Fruit fly (Drosophila melanogaster) whole organism, embryonic: Measurements from ENCODE around the gene SelT.

Experiments used
- Atf3 ChIP-seq: fragments of 200-800 bp; sonication (Bioruptor generic); optimal IDR thresholded peaks from 3 replicates; lab custom pipeline; 2016; ENCODE audit warnings: missing biosample characterization, missing genetic modification characterization
- C15 ChIP-seq: fragments of 200-800 bp; sonication (Bioruptor generic); IDR thresholded peaks from 3 replicates; pipeline ENCODE4 v1.3.6; 2022; ENCODE audit warnings: missing biosample characterization, missing genetic modification characterization
- CG1024 ChIP-seq: fragments of 200-800 bp; sonication (Bioruptor generic); IDR thresholded peaks from 2 replicates; pipeline ENCODE4 v1.3.6; 2022; ENCODE audit warnings: missing biosample characterization, missing genetic modification characterization
- CG10267 ChIP-seq: fragments of 200-800 bp; sonication (Bioruptor generic); optimal IDR thresholded peaks from 2 replicates; lab custom pipeline; 2018; ENCODE audit warnings: missing biosample characterization, mild to moderate bottlenecking, missing genetic modification characterization, moderate library complexity
- CG11247 ChIP-seq: fragments of 200-800 bp; sonication (Bioruptor generic); IDR thresholded peaks from 2 replicates; pipeline ENCODE4 v1.3.6; 2022; ENCODE audit warnings: missing biosample characterization, missing genetic modification characterization
- CG11723 ChIP-seq: fragments of 200-800 bp; sonication (Bioruptor generic); optimal IDR thresholded peaks from 2 replicates; lab custom pipeline; 2017; ENCODE audit warnings: missing biosample characterization, mild to moderate bottlenecking, missing genetic modification characterization
- CG12744 ChIP-seq: fragments of 200-800 bp; sonication (Bioruptor generic); optimal IDR thresholded peaks from 2 replicates; lab custom pipeline; 2016; ENCODE audit warnings: missing biosample characterization, missing genetic modification characterization
- CG12769 ChIP-seq: fragments of 200-800 bp; sonication (Bioruptor generic); optimal IDR thresholded peaks from 2 replicates; lab custom pipeline; 2019; ENCODE audit warnings: missing biosample characterization, mild to moderate bottlenecking, missing genetic modification characterization, moderate library complexity
- CG1529 ChIP-seq: fragments of 200-800 bp; sonication (Bioruptor generic); optimal IDR thresholded peaks from 3 replicates; lab custom pipeline; 2018; ENCODE audit warnings: missing biosample characterization, missing genetic modification characterization
- CG16779 ChIP-seq: fragments of 200-800 bp; sonication (Bioruptor generic); IDR thresholded peaks from 2 replicates; pipeline ENCODE4 v1.3.6; 2022; ENCODE audit warnings: missing biosample characterization, missing genetic modification characterization
- CG16863 ChIP-seq: fragments of 200-800 bp; sonication (Bioruptor generic); optimal IDR thresholded peaks from 3 replicates; lab custom pipeline; 2016; ENCODE audit warnings: missing biosample characterization, missing genetic modification characterization
- CG17612 ChIP-seq: fragments of 200-800 bp; sonication (Bioruptor generic); IDR thresholded peaks from 2 replicates; pipeline ENCODE4 v1.3.6; 2022; ENCODE audit warnings: missing biosample characterization, missing genetic modification characterization
- CG1832 ChIP-seq: fragments of 200-800 bp; sonication (Bioruptor generic); optimal IDR thresholded peaks from 2 replicates; lab custom pipeline; 2017; ENCODE audit warnings: missing biosample characterization, mild to moderate bottlenecking, missing genetic modification characterization, inconsistent platforms
- CG31365 ChIP-seq: fragments of 200-800 bp; sonication (Bioruptor generic); optimal IDR thresholded peaks from 2 replicates; lab custom pipeline; 2018; ENCODE audit warnings: missing biosample characterization, mild to moderate bottlenecking, missing genetic modification characterization
- CG3838 ChIP-seq: fragments of 200-800 bp; sonication (Bioruptor generic); optimal IDR thresholded peaks from 3 replicates; lab custom pipeline; 2016; ENCODE audit warnings: missing biosample characterization, missing genetic modification characterization
- CG4424 ChIP-seq: fragments of 200-800 bp; sonication (Bioruptor generic); optimal IDR thresholded peaks from 3 replicates; lab custom pipeline; 2016; ENCODE audit warnings: missing biosample characterization, missing genetic modification characterization
- CG4854 ChIP-seq: fragments of 200-800 bp; sonication (Bioruptor generic); optimal IDR thresholded peaks from 2 replicates; lab custom pipeline; 2016; ENCODE audit warnings: missing biosample characterization, missing genetic modification characterization, inconsistent platforms
- CG6175 ChIP-seq: fragments of 200-800 bp; sonication (Bioruptor generic); IDR thresholded peaks from 3 replicates; pipeline ENCODE4 v1.3.6; 2022; ENCODE audit warnings: missing biosample characterization, missing genetic modification characterization
- CG6654 ChIP-seq: fragments of 200-800 bp; sonication (Bioruptor generic); optimal IDR thresholded peaks from 2 replicates; lab custom pipeline; 2017; ENCODE audit warnings: missing biosample characterization, mild to moderate bottlenecking, missing genetic modification characterization
- CG8290 ChIP-seq, 3 experiments: fragments of 200-800 bp; sonication (Bioruptor generic); optimal IDR thresholded peaks; 2 replicates each; lab custom pipeline; 2016 to 2019; ENCODE audit warnings: missing biosample characterization in 3 of 3, missing genetic modification characterization in 3 of 3, mild to moderate bottlenecking in 2 of 3, moderate library complexity in 1 of 3
- CG8765 ChIP-seq: fragments of 200-800 bp; sonication (Bioruptor generic); IDR thresholded peaks from 2 replicates; pipeline ENCODE4 v1.3.6; 2022; ENCODE audit warnings: missing biosample characterization, missing genetic modification characterization
- CG9932 ChIP-seq: fragments of 200-800 bp; sonication (Bioruptor generic); IDR thresholded peaks from 2 replicates; pipeline ENCODE4 v1.3.6; 2022; ENCODE audit warnings: missing biosample characterization, missing genetic modification characterization
- Dip2 ChIP-seq: fragments of 200-800 bp; sonication (Bioruptor generic); IDR thresholded peaks from 2 replicates; pipeline ENCODE4 v1.3.6; 2022; ENCODE audit warnings: missing biosample characterization, missing genetic modification characterization
- Ets65A ChIP-seq: fragments of 200-800 bp; sonication (Bioruptor generic); peaks from one replicate; lab custom pipeline; 2016; ENCODE audit warnings: missing biosample characterization, missing genetic modification characterization
- Gug ChIP-seq: fragments of 200-800 bp; sonication (Bioruptor generic); IDR thresholded peaks from 4 replicates; pipeline ENCODE4 v1.3.6; 2022; ENCODE audit warnings: missing biosample characterization, missing genetic modification characterization
- HLHmδ ChIP-seq: fragments of 200-800 bp; sonication (Bioruptor generic); optimal IDR thresholded peaks from 2 replicates; lab custom pipeline; 2018; ENCODE audit warnings: missing biosample characterization, mild to moderate bottlenecking, missing genetic modification characterization, moderate library complexity
- Hr3 ChIP-seq: fragments of 200-800 bp; sonication (Bioruptor generic); optimal IDR thresholded peaks from 3 replicates; lab custom pipeline; 2016; ENCODE audit warnings: missing biosample characterization, missing genetic modification characterization
- Hr51 ChIP-seq, 2 experiments: fragments of 200-800 bp; sonication (Bioruptor generic); optimal IDR thresholded peaks; 2 replicates in 1 of 2; 3 replicates in 1 of 2; lab custom pipeline; 2016 to 2018; ENCODE audit warnings: missing biosample characterization in 2 of 2, missing genetic modification characterization in 2 of 2, mild to moderate bottlenecking in 1 of 2, moderate library complexity in 1 of 2
- Opbp ChIP-seq: fragments of 200-800 bp; sonication (Bioruptor generic); IDR thresholded peaks from 3 replicates; pipeline ENCODE4 v1.3.6; 2022; ENCODE audit warnings: missing biosample characterization, missing genetic modification characterization; ENCODE audit not compliant: partially characterized antibody
- Pdp1 ChIP-seq, 2 experiments: fragments of 200-800 bp; sonication (Bioruptor generic); optimal IDR thresholded peaks; 3 replicates each; lab custom pipeline; 2016; ENCODE audit warnings: missing biosample characterization in 2 of 2, missing genetic modification characterization in 2 of 2, mild to moderate bottlenecking in 1 of 2, moderate library complexity in 1 of 2
- Spps ChIP-seq: fragments of 200-800 bp; sonication (Bioruptor generic); optimal IDR thresholded peaks from 2 replicates; lab custom pipeline; 2018; ENCODE audit warnings: missing biosample characterization, mild to moderate bottlenecking, missing genetic modification characterization
- Sry-δ ChIP-seq: fragments of 200-800 bp; sonication (Bioruptor generic); optimal IDR thresholded peaks from 2 replicates; lab custom pipeline; 2016; ENCODE audit warnings: missing biosample characterization, missing genetic modification characterization
- TFAM ChIP-seq: fragments of 200-800 bp; sonication (Bioruptor generic); optimal IDR thresholded peaks from 2 replicates; lab custom pipeline; 2017; ENCODE audit warnings: missing biosample characterization, missing genetic modification characterization, inconsistent platforms
- chn ChIP-seq: fragments of 200-800 bp; sonication (Bioruptor generic); optimal IDR thresholded peaks from 2 replicates; lab custom pipeline; 2016; ENCODE audit warnings: missing biosample characterization, missing genetic modification characterization
- corto ChIP-seq: fragments of 200-800 bp; sonication (Bioruptor generic); optimal IDR thresholded peaks from 2 replicates; lab custom pipeline; 2016; ENCODE audit warnings: missing biosample characterization, mild to moderate bottlenecking, missing genetic modification characterization, moderate library complexity
- crc ChIP-seq: fragments of 200-800 bp; sonication (Bioruptor generic); optimal IDR thresholded peaks from 2 replicates; lab custom pipeline; 2016; ENCODE audit warnings: missing biosample characterization, missing genetic modification characterization
- dmrt99B ChIP-seq: fragments of 200-800 bp; sonication (Bioruptor generic); optimal IDR thresholded peaks from 2 replicates; lab custom pipeline; 2018; ENCODE audit warnings: missing biosample characterization, mild to moderate bottlenecking, missing genetic modification characterization, moderate library complexity
- fd96Cb ChIP-seq: fragments of 200-800 bp; sonication (Bioruptor generic); optimal IDR thresholded peaks from 2 replicates; lab custom pipeline; 2018; ENCODE audit warnings: missing biosample characterization, mild to moderate bottlenecking, missing genetic modification characterization, moderate library complexity
- fru ChIP-seq: fragments of >200 bp; optimal IDR thresholded peaks from 2 replicates; lab custom pipeline; 2017
- grau ChIP-seq: fragments of 200-800 bp; optimal IDR thresholded peaks from 3 replicates; lab custom pipeline; 2019; ENCODE audit warnings: missing biosample characterization, mild to moderate bottlenecking, missing genetic modification characterization, moderate library complexity
- gsb ChIP-seq: fragments of 200-800 bp; sonication (Bioruptor generic); IDR thresholded peaks from 2 replicates; pipeline ENCODE4 v1.3.6; 2022; ENCODE audit warnings: missing biosample characterization, missing genetic modification characterization
- h ChIP-seq: fragments of >200 bp; optimal IDR thresholded peaks from 2 replicates; lab custom pipeline; 2017
- insv ChIP-seq, 2 experiments: fragments of 200-800 bp; sonication (Bioruptor generic); optimal IDR thresholded peaks; 3 replicates each; lab custom pipeline; 2016 to 2018; ENCODE audit warnings: missing biosample characterization in 2 of 2, missing genetic modification characterization in 2 of 2
- nau ChIP-seq: fragments of 200-800 bp; sonication (Bioruptor generic); optimal IDR thresholded peaks from 3 replicates; lab custom pipeline; 2017; ENCODE audit warnings: missing biosample characterization, mild to moderate bottlenecking, missing genetic modification characterization, missing genetic modification reagents
- pzg ChIP-seq: fragments of 200-800 bp; sonication (Bioruptor generic); optimal IDR thresholded peaks from 3 replicates; lab custom pipeline; 2018; ENCODE audit warnings: missing biosample characterization, mild to moderate bottlenecking, missing genetic modification characterization, moderate library complexity
- sisA ChIP-seq: fragments of 200-800 bp; sonication (Bioruptor generic); IDR thresholded peaks from 2 replicates; pipeline ENCODE4 v1.3.6; 2022; ENCODE audit warnings: missing biosample characterization, missing genetic modification characterization
- sr ChIP-seq: fragments of 200-800 bp; sonication (Bioruptor generic); IDR thresholded peaks from 3 replicates; pipeline ENCODE4 v1.3.6; 2022; ENCODE audit warnings: missing biosample characterization, missing genetic modification characterization
- trem ChIP-seq: fragments of 200-800 bp; optimal IDR thresholded peaks from 3 replicates; lab custom pipeline; 2019; ENCODE audit warnings: missing biosample characterization, mild to moderate bottlenecking, missing genetic modification characterization, moderate library complexity
- zen2 ChIP-seq: fragments of 200-800 bp; sonication (Bioruptor generic); IDR thresholded peaks from 3 replicates; pipeline ENCODE4 v1.3.6; 2022; ENCODE audit warnings: missing biosample characterization, missing genetic modification characterization; ENCODE audit not compliant: partially characterized antibody
- zf30C ChIP-seq: fragments of 200-800 bp; sonication (Bioruptor generic); optimal IDR thresholded peaks from 3 replicates; lab custom pipeline; 2018; ENCODE audit warnings: missing biosample characterization, mild to moderate bottlenecking, missing genetic modification characterization

The SelT gene

dm6 chr2L:5000287-5000871 is 10.3 kb upstream of the SelT start (continued):
- TF ChIP-seq Hr51 (GFP tag; optimal IDR thresholded peaks at IDR 0.05; lab: Kevin White, UChicago) (peak; percentile 23 to 87), Atf3 (peak; percentile 44), fru (no peak), insv (GFP tag; optimal IDR thresholded peaks at IDR 0.05; lab: Kevin White, UChicago) (peak in 1 of 2 experiments; percentile 47), sisA (GFP tag; lab: Robert Waterston, UW) (peak; percentile 82), CG10267 (tag; lab: Kevin White, UChicago) (peak; percentile 83), CG1832 (GFP tag; lab: Kevin White, UChicago) (no peak), CG12744 (peak; percentile 75), CG8765 (GFP tag; lab: Robert Waterston, UW) (peak; percentile 71), CG17612 (GFP tag; lab: Robert Waterston, UW) (peak; percentile 40; the same call in 1 of the 2 replicates), HLHmδ (no peak), crc (GFP tag; lab: Kevin White, UChicago) (peak; percentile 59), CG4854 (GFP tag; lab: Kevin White, UChicago) (peak; percentile 49), pzg (no peak), CG6654 (GFP tag; lab: Kevin White, UChicago) (peak; percentile 54), sr (GFP tag; lab: Robert Waterston, UW) (peak; percentile 41; the same call in 2 of the 3 replicates), Ets65A (GFP tag; lab: Kevin White, UChicago) (peak; percentile 93), chn (peak; percentile 79), TFAM (GFP tag; lab: Kevin White, UChicago) (peak; percentile 6), Hr3 (GFP tag; lab: Kevin White, UChicago) (peak; percentile 68), CG11247 (peak; percentile 59), CG1024 (0 out of 2 replicates have a peak, but pooled peaks have one; percentile 22), CG3838 (GFP tag; lab: Kevin White, UChicago) (peak; percentile 38), nau (GFP tag; lab: Kevin White, UChicago) (peak; percentile 67), corto (GFP tag; lab: Kevin White, UChicago) (peak; percentile 69), Spps (tag; lab: Kevin White, UChicago) (peak; percentile 55), Gug (GFP tag; lab: Robert Waterston, UW) (peak; percentile 66), CG12769 (tag; lab: Kevin White, UChicago) (no peak), C15 (no peak), Opbp (GFP tag; lab: Robert Waterston, UW) (no peak), CG9932 (GFP tag; lab: Robert Waterston, UW) (peak; percentile 78), CG4424 (GFP tag; lab: Kevin White, UChicago) (peak; percentile 75), h (lab: Kevin White, UChicago) (no peak), CG16863 (GFP tag; lab: Kevin White, UChicago) (peak; percentile 64), fd96Cb (peak; percentile 80), CG1529 (GFP tag; lab: Kevin White, UChicago) (peak; percentile 83), grau (tag; lab: Kevin White, UChicago) (peak; percentile 68), CG31365 (tag; lab: Kevin White, UChicago) (peak; percentile 32), Sry-δ (GFP tag; lab: Kevin White, UChicago) (peak; percentile 20), CG11723 (GFP tag; lab: Kevin White, UChicago) (peak; percentile 63), dmrt99B (tag; lab: Kevin White, UChicago) (peak; percentile 86), CG6175 (GFP tag; lab: Robert Waterston, UW) (peak; percentile 37; the same call in 1 of the 3 replicates), zf30C (GFP tag; lab: Kevin White, UChicago) (no peak), Dip2 (no peak), gsb (GFP tag; lab: Robert Waterston, UW) (peak; percentile 52; the same call in 1 of the 2 replicates), Pdp1 (GFP tag; optimal IDR thresholded peaks at IDR 0.05; lab: Kevin White, UChicago) (peak; percentile 56 to 85), CG8290 (GFP tag; optimal IDR thresholded peaks at IDR 0.05; lab: Kevin White, UChicago) (peak; percentile 79), CG8290 (tag; optimal IDR thresholded peaks at IDR 0.05; lab: Kevin White, UChicago) (peak; percentile 13 to 49), zen2 (GFP tag; lab: Robert Waterston, UW) (no peak), trem (peak; percentile 79), CG16779 (GFP tag; lab: Robert Waterston, UW) (no peak)
